Fruit fly (Drosophila melanogaster): Measurements from ENCODE around the gene VhaM9.7-a.

DNA sequence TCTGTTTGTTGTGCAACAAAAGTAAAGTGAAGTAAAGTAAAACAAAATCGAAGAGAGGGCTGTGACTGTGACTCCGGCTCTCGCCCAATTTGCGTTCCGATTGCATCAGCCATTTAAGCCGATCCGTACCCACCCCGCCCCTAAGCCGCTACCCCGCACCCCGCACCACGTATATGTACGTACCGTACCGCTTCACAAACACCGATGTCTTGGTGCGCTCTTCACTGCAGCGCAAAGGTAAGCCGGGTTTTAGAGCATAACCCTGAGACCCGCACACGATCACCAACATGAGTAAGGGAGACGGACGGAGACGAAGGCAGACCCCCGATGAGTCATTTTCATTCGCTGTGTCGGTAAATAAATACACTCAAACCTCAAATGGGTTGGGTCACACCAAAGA lies 30.3 kb upstream of the VhaM9.7-a start:
- TF ChIP-seq Sin3A (optimal IDR thresholded peaks at IDR 0.05) (no peak), h (optimal IDR thresholded peaks at IDR 0.05) (no peak), insv (optimal IDR thresholded peaks at IDR 0.05) (no peak)

Data from Kc167 (cell line).